Worm (Caenorhabditis elegans) whole organism, L3 larva: Measurements from ENCODE around the gene C15B12.1.
A peak's percentile ranks its signal among the peaks of the same experiment; 100 is the strongest.

Experiments used
- ZK546.5 ChIP-seq: sonication (generic microtip); optimal IDR thresholded peaks from 2 replicates; lab custom pipeline; 2017; ENCODE audit warnings: missing biosample characterization, missing genetic modification characterization
- aly-2 ChIP-seq: fragments of 150-350 bp; optimal IDR thresholded peaks from 2 replicates; lab custom pipeline; 2014; ENCODE audit warnings: missing biosample characterization, missing genetic modification characterization
- ama-1 ChIP-seq: fragments of 150-350 bp; optimal IDR thresholded peaks from 2 replicates; lab custom pipeline; 2018
- ceh-16 ChIP-seq: sonication (generic microtip); optimal IDR thresholded peaks from 2 replicates; lab custom pipeline; 2017; ENCODE audit warnings: missing biosample characterization, missing genetic modification characterization
- ceh-28 ChIP-seq: fragments of 150-350 bp; optimal IDR thresholded peaks from 2 replicates; lab custom pipeline; 2014; ENCODE audit warnings: missing biosample characterization, missing genetic modification reagents, missing genetic modification characterization
- ceh-82 ChIP-seq: fragments of 150-350 bp; optimal IDR thresholded peaks from 2 replicates; lab custom pipeline; 2014; ENCODE audit warnings: missing biosample characterization, missing genetic modification characterization
- ceh-9 ChIP-seq: sonication (generic microtip); optimal IDR thresholded peaks from 2 replicates; lab custom pipeline; 2018; ENCODE audit warnings: missing biosample characterization, missing genetic modification characterization
- daf-12 ChIP-seq: fragments of 150-350 bp; optimal IDR thresholded peaks from 2 replicates; lab custom pipeline; 2014; ENCODE audit warnings: missing biosample characterization, missing genetic modification reagents, missing genetic modification characterization
- egl-27 ChIP-seq: sonication (generic microtip); optimal IDR thresholded peaks from 4 replicates; lab custom pipeline; 2017; ENCODE audit warnings: missing biosample characterization, missing genetic modification reagents, missing genetic modification characterization
- egl-5 ChIP-seq: fragments of 150-350 bp; optimal IDR thresholded peaks from 2 replicates; lab custom pipeline; 2017; ENCODE audit warnings: missing biosample characterization, missing genetic modification reagents, missing genetic modification characterization, inconsistent platforms
- elt-2 ChIP-seq: sonication (generic microtip); optimal IDR thresholded peaks from 2 replicates; lab custom pipeline; 2016; ENCODE audit warnings: missing genetic modification reagents, mild to moderate bottlenecking, missing genetic modification characterization, missing compliant biosample characterization
- elt-3 ChIP-seq, 3 experiments: fragments of 150-350 bp in 1 of 3; sonication (generic microtip) in 2 of 3; optimal IDR thresholded peaks; 2 replicates in 2 of 3; 4 replicates in 1 of 3; lab custom pipeline; 2014 to 2017; ENCODE audit warnings: missing biosample characterization in 3 of 3, missing genetic modification characterization in 3 of 3
- fkh-10 ChIP-seq: sonication (generic microtip); optimal IDR thresholded peaks from 2 replicates; lab custom pipeline; 2017; ENCODE audit warnings: missing biosample characterization, missing genetic modification reagents, missing genetic modification characterization
- fos-1 ChIP-seq: fragments of 150-350 bp; optimal IDR thresholded peaks from 2 replicates; lab custom pipeline; 2014; ENCODE audit warnings: missing biosample characterization, missing genetic modification characterization
- hmg-11 ChIP-seq: sonication (generic microtip); optimal IDR thresholded peaks from 2 replicates; lab custom pipeline; 2016; ENCODE audit warnings: missing genetic modification characterization, missing compliant biosample characterization
- jun-1 ChIP-seq: fragments of 150-350 bp; optimal IDR thresholded peaks from 2 replicates; lab custom pipeline; 2014; ENCODE audit warnings: missing biosample characterization, missing genetic modification reagents, missing genetic modification characterization
- lin-15B ChIP-seq: fragments of 150-350 bp; optimal IDR thresholded peaks from 2 replicates; lab custom pipeline; 2014; ENCODE audit warnings: missing biosample characterization, missing genetic modification characterization
- lsy-12 ChIP-seq: sonication (generic microtip); optimal IDR thresholded peaks from 2 replicates; lab custom pipeline; 2016; ENCODE audit warnings: mild to moderate bottlenecking, missing genetic modification characterization, missing compliant biosample characterization
- mml-1 ChIP-seq: fragments of 150-350 bp; sonication (generic microtip); optimal IDR thresholded peaks from 3 replicates; lab custom pipeline; 2014; ENCODE audit warnings: missing biosample characterization, missing genetic modification characterization
- nfya-1 ChIP-seq: sonication (generic microtip); optimal IDR thresholded peaks from 2 replicates; lab custom pipeline; 2017; ENCODE audit warnings: missing genetic modification characterization, mild to moderate bottlenecking, missing compliant biosample characterization, antibody characterized with exemption, moderate library complexity; ENCODE audit not compliant: insufficient read depth
- nhr-12 ChIP-seq: fragments of 150-350 bp; optimal IDR thresholded peaks from 2 replicates; lab custom pipeline; 2014; ENCODE audit warnings: missing biosample characterization, missing genetic modification characterization
- nhr-23 ChIP-seq: fragments of 150-350 bp; optimal IDR thresholded peaks from 2 replicates; lab custom pipeline; 2014; ENCODE audit warnings: missing biosample characterization, missing genetic modification reagents, missing genetic modification characterization
- nhr-237 ChIP-seq: fragments of 150-350 bp; optimal IDR thresholded peaks from 2 replicates; lab custom pipeline; 2014; ENCODE audit warnings: missing biosample characterization, missing genetic modification characterization
- nhr-25 ChIP-seq: sonication (generic microtip); optimal IDR thresholded peaks from 2 replicates; lab custom pipeline; 2017; ENCODE audit warnings: missing biosample characterization, missing genetic modification characterization
- nhr-28 ChIP-seq: fragments of 150-350 bp; optimal IDR thresholded peaks from 2 replicates; lab custom pipeline; 2014; ENCODE audit warnings: missing biosample characterization, missing genetic modification characterization
- nhr-77 ChIP-seq: fragments of 150-350 bp; optimal IDR thresholded peaks from 2 replicates; lab custom pipeline; 2014; ENCODE audit warnings: missing biosample characterization, missing genetic modification characterization
- pha-4 ChIP-seq: fragments of 150-350 bp; optimal IDR thresholded peaks from 2 replicates; lab custom pipeline; 2014; ENCODE audit warnings: missing biosample characterization, missing genetic modification reagents, missing genetic modification characterization
- pqm-1 ChIP-seq: fragments of 150-350 bp; optimal IDR thresholded peaks from 2 replicates; lab custom pipeline; 2017; ENCODE audit warnings: missing biosample characterization, missing genetic modification characterization, inconsistent platforms
- snpc-4 ChIP-seq: fragments of 150-350 bp; optimal IDR thresholded peaks from 2 replicates; lab custom pipeline; 2014; ENCODE audit warnings: missing biosample characterization, missing genetic modification characterization
- unc-39 ChIP-seq: sonication (generic microtip); optimal IDR thresholded peaks from 4 replicates; lab custom pipeline; 2017; ENCODE audit warnings: missing biosample characterization, missing genetic modification characterization
- unc-62 ChIP-seq: fragments of 150-350 bp; sonication (generic microtip); optimal IDR thresholded peaks from 4 replicates; lab custom pipeline; 2014; ENCODE audit warnings: missing biosample characterization, missing genetic modification reagents, missing genetic modification characterization
- zag-1 ChIP-seq: fragments of 150-350 bp; optimal IDR thresholded peaks from 2 replicates; lab custom pipeline; 2014; ENCODE audit warnings: missing biosample characterization, missing genetic modification characterization
- ztf-4 ChIP-seq: fragments of 150-350 bp; optimal IDR thresholded peaks from 2 replicates; lab custom pipeline; 2014; ENCODE audit warnings: missing biosample characterization, missing genetic modification characterization

The C15B12.1 gene

ce11 chrX:6503148-6503547 is 26.5 kb downstream of the C15B12.1 start:
- TF ChIP-seq hmg-11 (tag; lab: Kevin White, UChicago) = no peak
- TF ChIP-seq fkh-10 = no peak
- peak; percentile 4 for TF ChIP-seq pqm-1 (tag; lab: Kevin White, UChicago)
- no peak for TF ChIP-seq egl-27 (tag; lab: Kevin White, UChicago)
- peak; percentile 64 for TF ChIP-seq elt-2 (tag; lab: Kevin White, UChicago)

ce11 chrX:6505008-6505407 is 28.4 kb downstream of the C15B12.1 start, which contains the start of gene cdf-1:
cdf-1 (minus strand) TSS chrX:6505143.
- no peak for TF ChIP-seq hmg-11 (tag; lab: Kevin White, UChicago)
- peak; percentile 23 for TF ChIP-seq nfya-1 (tag; lab: Kevin White, UChicago)
- TF ChIP-seq jun-1 (tag; lab: Kevin White, UChicago) = no peak
- TF ChIP-seq lin-15B (tag; lab: Kevin White, UChicago) = peak; percentile 16
- TF ChIP-seq ceh-82 = no peak
- TF ChIP-seq ceh-28 (tag; lab: Kevin White, UChicago) = no peak
- peak; percentile 45 for TF ChIP-seq nhr-23 (tag; lab: Kevin White, UChicago)

ce11 chrX:6505662-6506061 is 29.1 kb downstream of the C15B12.1 start, which contains the start of gene glr-8:
glr-8 (plus strand) TSS chrX:6505980.
- TF ChIP-seq nhr-12 (no peak), jun-1 (tag; lab: Kevin White, UChicago) (no peak), lsy-12 (tag; lab: Kevin White, UChicago) (no peak), fos-1 (tag; lab: Kevin White, UChicago) (no peak), aly-2 (tag; lab: Kevin White, UChicago) (no peak)
- TF ChIP-seq, all 47 proteins: peak for 0

ce11 chrX:6507734-6508133 is 31.1 kb downstream of the C15B12.1 start:
- no peak for TF ChIP-seq fkh-10
- peak; percentile 29 for TF ChIP-seq egl-5 (tag; lab: Kevin White, UChicago)

ce11 chrX:6509813-6510212 is 33.2 kb downstream of the C15B12.1 start:
- peak; percentile 27 for TF ChIP-seq pqm-1 (tag; lab: Kevin White, UChicago)
- TF ChIP-seq egl-5 (tag; lab: Kevin White, UChicago) = peak; percentile 49
- TF ChIP-seq pha-4 (tag; lab: Kevin White, UChicago) = no peak
- TF ChIP-seq elt-2 (tag; lab: Kevin White, UChicago) = peak; percentile 59

- no peak for TF ChIP-seq egl-5 (tag; lab: Kevin White, UChicago)
- no peak for TF ChIP-seq nhr-77 (tag; lab: Kevin White, UChicago)
- TF ChIP-seq nhr-237 (tag; lab: Kevin White, UChicago) = no peak
- no peak for TF ChIP-seq ama-1 (lab: Kevin White, UChicago)
- TF ChIP-seq ceh-16 = no peak
Measured at ce11 chrX:6510627-6511026, 34.0 kb downstream of the C15B12.1 start, which contains the start of gene ttr-36. ttr-36 (plus strand) TSS chrX:6510927.

ce11 chrX:6511985-6512384 is 35.4 kb downstream of the C15B12.1 start, which contains the start of gene ttr-35:
ttr-35 (plus strand) TSS chrX:6512285.
- TF ChIP-seq nfya-1 (tag; lab: Kevin White, UChicago) (no peak), ama-1 (lab: Kevin White, UChicago) (no peak), snpc-4 (no peak), ceh-9 (tag; lab: Kevin White, UChicago) (no peak), nhr-23 (tag; lab: Kevin White, UChicago) (no peak), nhr-12 (no peak), ztf-4 (tag; lab: Kevin White, UChicago) (no peak), pha-4 (tag; lab: Kevin White, UChicago) (no peak)
- TF ChIP-seq, all 47 proteins: peak for 0

ce11 chrX:6514466-6514865 is 37.9 kb downstream of the C15B12.1 start:
- TF ChIP-seq fos-1 (tag; lab: Kevin White, UChicago) (no peak), unc-39 (tag; lab: Kevin White, UChicago) (no peak), unc-62 (GFP tag; lab: Kevin White, UChicago) (no peak), nhr-23 (tag; lab: Kevin White, UChicago) (peak; percentile 61), nhr-28 (no peak), mml-1 (tag; lab: Kevin White, UChicago) (no peak), ceh-82 (no peak), nhr-12 (no peak), ama-1 (lab: Kevin White, UChicago) (no peak), hmg-11 (tag; lab: Kevin White, UChicago) (no peak), ztf-4 (tag; lab: Kevin White, UChicago) (no peak), elt-2 (tag; lab: Kevin White, UChicago) (peak; percentile 47), egl-5 (tag; lab: Kevin White, UChicago) (no peak), fkh-10 (no peak), daf-12 (tag; lab: Kevin White, UChicago) (no peak), nhr-25 (no peak), zag-1 (tag; lab: Kevin White, UChicago) (no peak), ceh-28 (tag; lab: Kevin White, UChicago) (no peak), ZK546.5 (tag; lab: Kevin White, UChicago) (no peak), elt-3 (tag; optimal IDR thresholded peaks at IDR 0.05; lab: Kevin White, UChicago) (peak in 1 of 3 experiments; percentile 32), pha-4 (tag; lab: Kevin White, UChicago) (no peak), lsy-12 (tag; lab: Kevin White, UChicago) (no peak)
- TF ChIP-seq, all 47 proteins: peak for 3
